Fruit fly (Drosophila melanogaster): ENCODE measurements around the gene raskol.

Gene raskol

dm6 chrX:17694873-17695446, 15.0 kb upstream of the raskol start (continued):
- no peak for TF ChIP-seq CG15601 (tag; optimal IDR thresholded peaks at IDR 0.05)
- no peak for TF ChIP-seq CG1647 (GFP tag; optimal IDR thresholded peaks at IDR 0.05)
- TF ChIP-seq Hmx (GFP tag; optimal IDR thresholded peaks at IDR 0.05) = no peak
- no peak for TF ChIP-seq CG17802 (tag; optimal IDR thresholded peaks at IDR 0.05)
- no peak for TF ChIP-seq sug (tag; optimal IDR thresholded peaks at IDR 0.05)
- no peak for TF ChIP-seq CG10431 (GFP tag; optimal IDR thresholded peaks at IDR 0.05)
- no peak for TF ChIP-seq HmgZ (tag; optimal IDR thresholded peaks at IDR 0.05)
- TF ChIP-seq zfh2 (GFP tag; optimal IDR thresholded peaks at IDR 0.05) = no peak
- no peak for TF ChIP-seq CG12104 (GFP tag; optimal IDR thresholded peaks at IDR 0.05)
- TF ChIP-seq pzg (GFP tag; optimal IDR thresholded peaks at IDR 0.05) = no peak
- peak; percentile 41 for TF ChIP-seq CG9437 (GFP tag; optimal IDR thresholded peaks at IDR 0.05)
- no peak for TF ChIP-seq Scr (GFP tag; IDR thresholded peaks at IDR 0.05; ENCODE audit: partially characterized antibody)
- no peak for TF ChIP-seq ara (GFP tag; IDR thresholded peaks at IDR 0.05)
- TF ChIP-seq D19B (GFP tag; optimal IDR thresholded peaks at IDR 0.05) = peak; percentile 6
- no peak for TF ChIP-seq Hr3 (GFP tag; optimal IDR thresholded peaks at IDR 0.05)
- no peak; the same call in 1 of the 2 replicates for TF ChIP-seq Adf1 (GFP tag; IDR thresholded peaks at IDR 0.05)
- TF ChIP-seq gro (GFP tag; optimal IDR thresholded peaks at IDR 0.05) = no peak
- no peak for TF ChIP-seq Sin3A (optimal IDR thresholded peaks at IDR 0.05)
- no peak for TF ChIP-seq crp (GFP tag; optimal IDR thresholded peaks at IDR 0.05)
- peak; percentile 62 for TF ChIP-seq CG31441 (GFP tag; IDR thresholded peaks at IDR 0.05)
- TF ChIP-seq Kr (GFP tag; optimal IDR thresholded peaks at IDR 0.05) = no peak
- TF ChIP-seq CG14441 (GFP tag; IDR thresholded peaks at IDR 0.05) = no peak
- no peak for TF ChIP-seq sob (GFP tag; IDR thresholded peaks at IDR 0.05)
- no peak for TF ChIP-seq Rfx (GFP tag; IDR thresholded peaks at IDR 0.05)
- no peak for TF ChIP-seq CG32532 (GFP tag; IDR thresholded peaks at IDR 0.05)
- TF ChIP-seq CG31224 (GFP tag; IDR thresholded peaks at IDR 0.05) = no peak
- TF ChIP-seq CG17829 (tag; optimal IDR thresholded peaks at IDR 0.05) = peak; percentile 23
- TF ChIP-seq dysf (GFP tag; IDR thresholded peaks at IDR 0.05) = no peak; the same call in 2 of the 3 replicates
- no peak for TF ChIP-seq HLH4C (GFP tag; IDR thresholded peaks at IDR 0.05; ENCODE audit: partially characterized antibody)
- no peak for TF ChIP-seq NC2α (GFP tag; optimal IDR thresholded peaks at IDR 0.05)
- no peak for TF ChIP-seq Nf-YB (GFP tag; optimal IDR thresholded peaks at IDR 0.05)
- no peak for TF ChIP-seq CG15479 (GFP tag; optimal IDR thresholded peaks at IDR 0.05)
- TF ChIP-seq CG8290 (GFP tag; optimal IDR thresholded peaks at IDR 0.05) = no peak
- TF ChIP-seq CG8290 (tag; optimal IDR thresholded peaks at IDR 0.05) = peak in 1 of 2 experiments; percentile 6
- no peak for TF ChIP-seq CG7357 (GFP tag; IDR thresholded peaks at IDR 0.05)
- TF ChIP-seq jing (GFP tag; optimal IDR thresholded peaks at IDR 0.05) = no peak
- no peak for TF ChIP-seq CG17912 (GFP tag; optimal IDR thresholded peaks at IDR 0.05)
- TF ChIP-seq wdn (GFP tag; IDR thresholded peaks at IDR 0.05) = no peak
- TF ChIP-seq CG6272 (GFP tag; IDR thresholded peaks at IDR 0.05) = no peak
- TF ChIP-seq sd (tag; optimal IDR thresholded peaks at IDR 0.05) = no peak
- no peak for TF ChIP-seq cas (GFP tag; IDR thresholded peaks at IDR 0.05)
- TF ChIP-seq CG10321 (GFP tag; IDR thresholded peaks at IDR 0.05) = no peak
- no peak for TF ChIP-seq chm (GFP tag; IDR thresholded peaks at IDR 0.05)
- TF ChIP-seq inv (GFP tag; IDR thresholded peaks at IDR 0.05; ENCODE audit: partially characterized antibody) = no peak
- no peak for TF ChIP-seq Dip2 (GFP tag; IDR thresholded peaks at IDR 0.05)
- TF ChIP-seq CG4282 (GFP tag; optimal IDR thresholded peaks at IDR 0.05) = no peak
- TF ChIP-seq Deaf1 (tag; optimal IDR thresholded peaks at IDR 0.05) = no peak
- TF ChIP-seq CG4404 (GFP tag; IDR thresholded peaks at IDR 0.05) = no peak
- no peak for TF ChIP-seq esg (GFP tag; conservative IDR thresholded peaks at IDR 0.05)
- TF ChIP-seq YL-1 (GFP tag; optimal IDR thresholded peaks at IDR 0.05) = no peak
- no peak for TF ChIP-seq CG15073 (GFP tag; optimal IDR thresholded peaks at IDR 0.05)
- no peak for TF ChIP-seq E2f1 (GFP tag; IDR thresholded peaks at IDR 0.05)
- TF ChIP-seq Bteb2 (GFP tag; optimal IDR thresholded peaks at IDR 0.05) = no peak
